Worm (Caenorhabditis elegans) whole organism, mixed stage, embryonic: Measurements from ENCODE around the gene W01A11.1.

Experiments used
- M03D4.4 ChIP-seq: sonication (generic microtip); optimal IDR thresholded peaks from 2 replicates; lab custom pipeline; 2017; ENCODE audit warnings: mild to moderate bottlenecking, missing genetic modification characterization, missing compliant biosample characterization
- bed-3 ChIP-seq: fragments of 200-800 bp; sonication (Bioruptor generic); optimal IDR thresholded peaks from 3 replicates; lab custom pipeline; 2018; ENCODE audit warnings: mild to moderate bottlenecking, missing genetic modification characterization, moderate library complexity, missing compliant biosample characterization
- blmp-1 ChIP-seq: fragments of 150-350 bp; optimal IDR thresholded peaks from 2 replicates; lab custom pipeline; 2014; ENCODE audit warnings: missing biosample characterization, missing genetic modification characterization
- ceh-39 ChIP-seq: fragments of 150-350 bp; optimal IDR thresholded peaks from 2 replicates; lab custom pipeline; 2014; ENCODE audit warnings: missing biosample characterization, missing genetic modification characterization
- ceh-83 ChIP-seq: fragments of 200-800 bp; sonication (Bioruptor generic); optimal IDR thresholded peaks from 2 replicates; lab custom pipeline; 2018; ENCODE audit warnings: mild to moderate bottlenecking, missing genetic modification characterization, missing compliant biosample characterization
- ces-1 ChIP-seq: fragments of 150-350 bp; optimal IDR thresholded peaks from 2 replicates; lab custom pipeline; 2014; ENCODE audit warnings: missing biosample characterization, missing genetic modification reagents, missing genetic modification characterization
- cnd-1 ChIP-seq: fragments of 200-800 bp; sonication (Bioruptor generic); optimal IDR thresholded peaks from 2 replicates; lab custom pipeline; 2018; ENCODE audit warnings: mild to moderate bottlenecking, missing genetic modification characterization, missing compliant biosample characterization
- drap-1 ChIP-seq: fragments of 200-800 bp; sonication (Bioruptor generic); optimal IDR thresholded peaks from 3 replicates; lab custom pipeline; 2018; ENCODE audit warnings: mild to moderate bottlenecking, missing genetic modification characterization, missing compliant biosample characterization
- elt-1 ChIP-seq: sonication (generic microtip); optimal IDR thresholded peaks from 2 replicates; lab custom pipeline; 2017; ENCODE audit warnings: missing genetic modification characterization, mild to moderate bottlenecking, missing compliant biosample characterization, antibody characterized with exemption, moderate library complexity, borderline replicate concordance; ENCODE audit not compliant: insufficient read depth
- flh-1 ChIP-seq: fragments of 200-800 bp; sonication (Bioruptor generic); optimal IDR thresholded peaks from 2 replicates; lab custom pipeline; 2018; ENCODE audit warnings: mild to moderate bottlenecking, missing genetic modification characterization, moderate library complexity, missing compliant biosample characterization
- ham-2 ChIP-seq: fragments of 200-800 bp; sonication (Bioruptor generic); optimal IDR thresholded peaks from 2 replicates; lab custom pipeline; 2018; ENCODE audit warnings: mild to moderate bottlenecking, missing genetic modification characterization, missing compliant biosample characterization
- hlh-1 ChIP-seq: fragments of 150-350 bp; optimal IDR thresholded peaks from 2 replicates; lab custom pipeline; 2014; ENCODE audit warnings: missing biosample characterization, missing genetic modification reagents, missing genetic modification characterization
- lin-13 ChIP-seq: fragments of 150-350 bp; optimal IDR thresholded peaks from 2 replicates; lab custom pipeline; 2014; ENCODE audit warnings: missing biosample characterization, missing genetic modification characterization
- lin-32 ChIP-seq: fragments of 200-800 bp; sonication (Bioruptor generic); optimal IDR thresholded peaks from 2 replicates; lab custom pipeline; 2018; ENCODE audit warnings: mild to moderate bottlenecking, missing genetic modification characterization, missing compliant biosample characterization
- lsy-2 ChIP-seq: fragments of 150-350 bp; optimal IDR thresholded peaks from 2 replicates; lab custom pipeline; 2014; ENCODE audit warnings: missing biosample characterization, missing genetic modification characterization
- mab-5 ChIP-seq: fragments of 150-350 bp; optimal IDR thresholded peaks from 2 replicates; lab custom pipeline; 2014; ENCODE audit warnings: missing biosample characterization, missing genetic modification characterization
- mep-1 ChIP-seq: fragments of 150-350 bp; optimal IDR thresholded peaks from 2 replicates; lab custom pipeline; 2017; ENCODE audit warnings: missing biosample characterization, missing genetic modification reagents, missing genetic modification characterization, inconsistent platforms
- mls-2 ChIP-seq: sonication (generic microtip); optimal IDR thresholded peaks from 2 replicates; lab custom pipeline; 2016; ENCODE audit warnings: mild to moderate bottlenecking, missing genetic modification characterization, moderate library complexity, missing compliant biosample characterization
- nhr-2 ChIP-seq: fragments of 150-350 bp; optimal IDR thresholded peaks from 2 replicates; lab custom pipeline; 2014; ENCODE audit warnings: missing biosample characterization, missing genetic modification characterization
- nhr-237 ChIP-seq: fragments of 150-350 bp; optimal IDR thresholded peaks from 2 replicates; lab custom pipeline; 2014; ENCODE audit warnings: missing biosample characterization, missing genetic modification characterization
- nhr-76 ChIP-seq: sonication (generic microtip); optimal IDR thresholded peaks from 2 replicates; lab custom pipeline; 2017; ENCODE audit warnings: missing biosample characterization, missing genetic modification characterization
- pha-4 ChIP-seq: fragments of 150-350 bp; optimal IDR thresholded peaks from 2 replicates; lab custom pipeline; 2018; ENCODE audit warnings: missing biosample characterization, missing genetic modification reagents, missing genetic modification characterization
- sem-2 ChIP-seq: fragments of 200-800 bp; sonication (Bioruptor generic); optimal IDR thresholded peaks from 2 replicates; lab custom pipeline; 2018; ENCODE audit warnings: mild to moderate bottlenecking, missing genetic modification characterization, missing compliant biosample characterization
- snpc-4 ChIP-seq: fragments of 150-350 bp; optimal IDR thresholded peaks from 2 replicates; lab custom pipeline; 2014; ENCODE audit warnings: missing biosample characterization, missing genetic modification characterization
- sptf-1 ChIP-seq: sonication (generic microtip); optimal IDR thresholded peaks from 2 replicates; lab custom pipeline; 2017; ENCODE audit warnings: mild to moderate bottlenecking, missing genetic modification characterization, moderate library complexity, missing compliant biosample characterization
- unc-120 ChIP-seq: sonication (generic microtip); optimal IDR thresholded peaks from 2 replicates; lab custom pipeline; 2017; ENCODE audit warnings: missing genetic modification characterization, missing compliant biosample characterization; ENCODE audit not compliant: poor library complexity, severe bottlenecking
- unc-39 ChIP-seq: fragments of 150-350 bp; optimal IDR thresholded peaks from 2 replicates; lab custom pipeline; 2014; ENCODE audit warnings: missing biosample characterization, missing genetic modification characterization
- unc-62 ChIP-seq: fragments of 150-350 bp; optimal IDR thresholded peaks from 2 replicates; lab custom pipeline; 2014; ENCODE audit warnings: missing biosample characterization, missing genetic modification reagents, missing genetic modification characterization
- zip-8 ChIP-seq: fragments of 150-350 bp; optimal IDR thresholded peaks from 2 replicates; lab custom pipeline; 2014; ENCODE audit warnings: missing biosample characterization, missing genetic modification characterization
- ztf-11 ChIP-seq: fragments of 150-350 bp; optimal IDR thresholded peaks from 2 replicates; lab custom pipeline; 2014; ENCODE audit warnings: missing biosample characterization, missing genetic modification characterization

Gene W01A11.1

ce11 chrV:6538323-6538722 is 39.3 kb downstream of the W01A11.1 start:
- TF ChIP-seq unc-120 (tag; lab: Kevin White, UChicago): peak; percentile 12
- no peak for TF ChIP-seq unc-62
- TF ChIP-seq sptf-1 (tag; lab: Kevin White, UChicago): peak; percentile 44
- no peak for TF ChIP-seq zip-8 (tag; lab: Kevin White, UChicago)
- TF ChIP-seq ham-2 (GFP tag; lab: Kevin White, UChicago): no peak
- TF ChIP-seq M03D4.4 (tag; lab: Kevin White, UChicago): no peak

DNA sequence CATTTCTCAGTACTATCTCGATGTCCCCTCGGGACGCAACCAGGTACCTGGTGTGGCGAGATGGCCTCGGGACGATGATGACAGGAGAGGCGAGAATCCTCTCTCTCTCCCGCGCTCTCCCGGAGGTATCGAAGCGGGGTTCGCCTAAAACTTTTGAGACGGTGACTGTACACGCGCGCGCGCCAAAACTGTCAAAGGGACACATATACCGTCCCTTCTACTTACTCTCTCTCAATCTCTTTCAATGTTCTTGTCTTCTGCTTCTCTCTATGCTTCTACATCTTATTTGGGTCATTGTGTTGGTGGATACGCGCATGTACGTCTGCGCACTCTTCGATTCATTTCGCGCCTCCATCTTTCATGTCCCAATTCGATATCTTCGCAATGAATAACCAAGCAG is 42.9 kb downstream of the W01A11.1 start:
- TF ChIP-seq snpc-4 (tag; lab: Kevin White, UChicago): no peak
- TF ChIP-seq mab-5 (tag; lab: Kevin White, UChicago): no peak
- no peak for TF ChIP-seq M03D4.4 (tag; lab: Kevin White, UChicago)
- TF ChIP-seq nhr-237 (tag; lab: Kevin White, UChicago): no peak
- no peak for TF ChIP-seq blmp-1
- TF ChIP-seq lsy-2 (tag; lab: Kevin White, UChicago): no peak
- TF ChIP-seq mls-2: no peak
- no peak for TF ChIP-seq sem-2 (GFP tag; lab: Kevin White, UChicago)
- no peak for TF ChIP-seq unc-39 (tag; lab: Kevin White, UChicago)
- TF ChIP-seq hlh-1: no peak
- peak; percentile 84 for TF ChIP-seq ham-2 (GFP tag; lab: Kevin White, UChicago)
- TF ChIP-seq cnd-1 (tag; lab: Kevin White, UChicago): peak; percentile 48
- no peak for TF ChIP-seq pha-4 (tag; lab: Kevin White, UChicago)
- no peak for TF ChIP-seq bed-3
- TF ChIP-seq unc-120 (tag; lab: Kevin White, UChicago): peak; percentile 2
- no peak for TF ChIP-seq ztf-11 (tag; lab: Kevin White, UChicago)
- no peak for TF ChIP-seq lin-13 (tag; lab: Kevin White, UChicago)
- TF ChIP-seq drap-1 (GFP tag; lab: Kevin White, UChicago): no peak
- TF ChIP-seq ceh-83 (GFP tag; lab: Kevin White, UChicago): no peak
- TF ChIP-seq lin-32 (GFP tag; lab: Kevin White, UChicago): no peak
- no peak for TF ChIP-seq flh-1
- TF ChIP-seq mep-1 (tag; lab: Kevin White, UChicago): no peak
- TF ChIP-seq nhr-76 (tag; lab: Kevin White, UChicago): no peak
- no peak for TF ChIP-seq nhr-2 (tag; lab: Kevin White, UChicago)

DNA sequence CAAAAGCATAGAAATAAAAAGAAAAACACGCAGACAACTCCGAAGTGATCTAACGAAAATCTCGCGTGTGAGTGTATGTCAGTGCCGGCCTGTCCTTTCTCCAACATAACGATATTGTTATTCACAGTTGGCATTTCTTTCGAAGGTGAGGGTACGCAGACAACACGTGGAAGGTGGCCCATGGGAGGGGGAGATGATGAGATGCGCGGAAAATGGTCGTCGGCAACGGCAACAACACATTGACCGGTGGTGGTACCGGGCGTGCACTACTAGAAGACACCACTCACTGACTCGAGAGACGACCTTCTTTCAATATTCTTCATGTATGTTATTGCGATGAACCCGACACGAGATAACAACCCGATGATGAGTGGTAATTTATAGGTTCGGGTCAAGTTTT is 46.0 kb downstream of the W01A11.1 start:
- TF ChIP-seq nhr-2 (tag; lab: Kevin White, UChicago) (peak; percentile 95), sptf-1 (tag; lab: Kevin White, UChicago) (no peak)

DNA sequence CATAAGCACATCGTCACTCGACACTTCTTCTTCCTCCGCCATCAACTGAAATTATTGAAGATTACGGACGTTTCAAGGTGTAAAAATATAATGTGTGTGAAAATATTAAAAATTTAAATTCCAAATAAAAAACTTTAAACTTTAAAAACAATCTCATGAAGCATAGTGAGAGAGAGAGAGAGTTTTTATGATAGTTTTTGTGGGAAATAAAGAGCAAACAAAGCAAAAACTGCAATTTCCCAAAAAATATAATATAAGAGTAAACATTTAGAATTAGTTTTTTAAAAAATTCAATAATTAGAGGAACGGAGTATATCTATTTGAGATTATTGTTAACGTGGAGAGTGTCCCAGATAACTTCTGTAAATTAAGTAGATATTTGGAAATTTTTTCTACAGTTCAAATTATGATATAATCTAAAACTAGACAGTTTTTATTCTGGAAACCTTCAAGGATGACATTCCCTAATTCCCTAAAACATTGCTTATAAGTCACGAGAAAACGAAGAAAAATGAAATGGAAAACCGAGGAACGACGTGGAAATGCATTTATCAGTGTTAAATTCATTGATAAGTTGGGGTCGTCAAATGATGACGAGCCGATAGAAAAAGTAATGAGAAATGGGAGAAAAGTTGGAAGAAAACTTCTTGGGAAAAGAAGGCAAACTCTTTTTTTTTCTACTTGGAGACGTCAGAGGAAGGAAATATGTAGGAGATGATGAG is 47.6 kb downstream of the W01A11.1 start, which contains the start of gene dre-1:
TSS of gene dre-1 (minus strand) at position 51 of the 722 bp plus-strand sequence.
- TF ChIP-seq unc-120 (tag; lab: Kevin White, UChicago) (no peak), ces-1 (GFP tag; lab: Kevin White, UChicago) (no peak), cnd-1 (tag; lab: Kevin White, UChicago) (no peak), nhr-237 (tag; lab: Kevin White, UChicago) (no peak), elt-1 (tag; lab: Kevin White, UChicago) (no peak)

DNA sequence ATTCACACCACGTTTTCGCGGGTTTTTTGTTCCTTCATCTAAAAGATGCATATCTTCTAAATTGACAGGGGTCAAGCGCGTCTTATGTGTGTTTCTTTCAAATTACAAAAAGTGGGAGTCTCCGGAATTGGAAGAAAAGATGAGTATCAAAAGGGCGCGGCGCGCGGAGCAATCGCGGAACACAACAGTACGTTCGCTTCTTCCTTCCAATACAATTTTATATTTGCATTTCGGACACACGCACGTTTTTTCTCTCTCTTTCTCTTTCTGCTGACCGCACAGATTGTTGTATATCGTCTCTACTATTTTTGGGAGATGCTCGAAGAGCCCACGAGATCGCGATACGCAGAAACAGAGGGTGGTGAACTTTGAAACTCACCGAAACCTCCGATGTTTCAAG is 49.3 kb downstream of the W01A11.1 start:
- TF ChIP-seq zip-8 (tag; lab: Kevin White, UChicago) (peak; percentile 9), mep-1 (tag; lab: Kevin White, UChicago) (no peak)

ce11 chrV:6549148-6549547 is 50.1 kb downstream of the W01A11.1 start, which contains the start of gene K04A8.20:
TSS of gene K04A8.20 (plus strand) at chrV:6549448.
- TF ChIP-seq ceh-39 (tag; lab: Kevin White, UChicago) (no peak), elt-1 (tag; lab: Kevin White, UChicago) (no peak), pha-4 (tag; lab: Kevin White, UChicago) (no peak), mab-5 (tag; lab: Kevin White, UChicago) (no peak), mep-1 (tag; lab: Kevin White, UChicago) (no peak)
